Fruit fly (Drosophila melanogaster): Measurements from ENCODE around the gene CG9331.

Gene CG9331

dm6 chr2L:20802204-20802603 is 20.4 kb upstream of the CG9331 start (continued):
- peak; percentile 53 for TF ChIP-seq CG31627 (GFP tag; optimal IDR thresholded peaks at IDR 0.05)
- peak; percentile 61 for TF ChIP-seq CG6792 (GFP tag; optimal IDR thresholded peaks at IDR 0.05)
- peak; percentile 57 for TF ChIP-seq CG8319 (GFP tag; optimal IDR thresholded peaks at IDR 0.05)
- TF ChIP-seq Sox15 (GFP tag; optimal IDR thresholded peaks at IDR 0.05): peak; percentile 42
- peak; percentile 89 for TF ChIP-seq Eip78C (GFP tag)
- TF ChIP-seq OdsH (GFP tag; optimal IDR thresholded peaks at IDR 0.05): peak; percentile 69
- TF ChIP-seq CG15336 (GFP tag; IDR thresholded peaks at IDR 0.05): peak; percentile 74
- peak; percentile 30 for TF ChIP-seq CG8632 (GFP tag; optimal IDR thresholded peaks at IDR 0.05)
- peak; percentile 63 for TF ChIP-seq achi (GFP tag; optimal IDR thresholded peaks at IDR 0.05)
- TF ChIP-seq CG6163 (GFP tag; IDR thresholded peaks at IDR 0.05): peak; percentile 91
- TF ChIP-seq CG1621 (tag; optimal IDR thresholded peaks at IDR 0.05): peak; percentile 37
- peak; percentile 53 to 75 for TF ChIP-seq ss (GFP tag; optimal IDR thresholded peaks at IDR 0.05)
- peak; percentile 67 for TF ChIP-seq pdm3 (GFP tag; optimal IDR thresholded peaks at IDR 0.05)
- TF ChIP-seq Blimp-1 (GFP tag; optimal IDR thresholded peaks at IDR 0.05): no peak
- peak; percentile 37 for TF ChIP-seq spab (GFP tag; optimal IDR thresholded peaks at IDR 0.05)
- TF ChIP-seq CG11762 (GFP tag; optimal IDR thresholded peaks at IDR 0.05; ENCODE audit: insufficient read depth): peak; percentile 55
- TF ChIP-seq Ets21C (GFP tag; optimal IDR thresholded peaks at IDR 0.05): no peak
- no peak for TF ChIP-seq CG16779 (tag; optimal IDR thresholded peaks at IDR 0.05)
- peak; percentile 88 for TF ChIP-seq eg (GFP tag; IDR thresholded peaks at IDR 0.05)
- TF ChIP-seq CG7368 (GFP tag; optimal IDR thresholded peaks at IDR 0.05): peak; percentile 71
- peak; percentile 49 for TF ChIP-seq Sox14 (GFP tag; optimal IDR thresholded peaks at IDR 0.05)
- TF ChIP-seq cyc (GFP tag; optimal IDR thresholded peaks at IDR 0.05): peak; percentile 83
- peak; percentile 53 for TF ChIP-seq lz (GFP tag; optimal IDR thresholded peaks at IDR 0.05)
- TF ChIP-seq Hr39 (GFP tag; optimal IDR thresholded peaks at IDR 0.05): peak; percentile 53

- TF ChIP-seq CG3032 (tag; optimal IDR thresholded peaks at IDR 0.05): no peak
- TF ChIP-seq CG7368 (GFP tag; optimal IDR thresholded peaks at IDR 0.05): no peak
- TF ChIP-seq svp (GFP tag): no peak
- peak; percentile 61; the same call in 2 of the 3 replicates for TF ChIP-seq eg (GFP tag; IDR thresholded peaks at IDR 0.05)
- TF ChIP-seq CG10631 (GFP tag; optimal IDR thresholded peaks at IDR 0.05): peak; percentile 15
- TF ChIP-seq Hr39 (GFP tag; optimal IDR thresholded peaks at IDR 0.05): no peak
- TF ChIP-seq CG6276 (GFP tag; optimal IDR thresholded peaks at IDR 0.05): peak; percentile 1
- TF ChIP-seq pdm3 (GFP tag; optimal IDR thresholded peaks at IDR 0.05): no peak
- no peak for TF ChIP-seq Sox14 (GFP tag; optimal IDR thresholded peaks at IDR 0.05)
- TF ChIP-seq cyc (GFP tag; optimal IDR thresholded peaks at IDR 0.05): no peak
- peak; percentile 17; the same call in 1 of the 3 replicates for TF ChIP-seq CG8119 (GFP tag; IDR thresholded peaks at IDR 0.05)
- TF ChIP-seq Eip93F (GFP tag; optimal IDR thresholded peaks at IDR 0.05): no peak
- TF ChIP-seq CG11762 (GFP tag; optimal IDR thresholded peaks at IDR 0.05; ENCODE audit: insufficient read depth): no peak
- TF ChIP-seq CG6163 (GFP tag; IDR thresholded peaks at IDR 0.05): peak; percentile 42; the same call in 1 of the 3 replicates
- TF ChIP-seq Eip78C (GFP tag): peak; percentile 73
- no peak for TF ChIP-seq achi (GFP tag; optimal IDR thresholded peaks at IDR 0.05)
- no peak for TF ChIP-seq Met (GFP tag; optimal IDR thresholded peaks at IDR 0.05)
- no peak for TF ChIP-seq acj6 (GFP tag; optimal IDR thresholded peaks at IDR 0.05)
- TF ChIP-seq Hr4 (GFP tag; optimal IDR thresholded peaks at IDR 0.05): peak; percentile 54
These were observed 19.8 kb upstream of the CG9331 start for dm6 chr2L:20802839-20803238.

- no peak for TF ChIP-seq CG6854 (GFP tag; optimal IDR thresholded peaks at IDR 0.05)
- peak; percentile 74 for TF ChIP-seq svp (GFP tag)
- no peak for TF ChIP-seq CG11762 (GFP tag; optimal IDR thresholded peaks at IDR 0.05; ENCODE audit: insufficient read depth)
- peak; percentile 50; the same call in 1 of the 3 replicates for TF ChIP-seq CG6163 (GFP tag; IDR thresholded peaks at IDR 0.05)
- TF ChIP-seq vri (GFP tag; optimal IDR thresholded peaks at IDR 0.05): peak; percentile 19
- TF ChIP-seq CG7368 (GFP tag; optimal IDR thresholded peaks at IDR 0.05): peak; percentile 57
These were observed 18.9 kb upstream of the CG9331 start for dm6 chr2L:20803733-20804164.
